Fruit fly (Drosophila melanogaster): ENCODE results near the gene CCT7.

DNA sequence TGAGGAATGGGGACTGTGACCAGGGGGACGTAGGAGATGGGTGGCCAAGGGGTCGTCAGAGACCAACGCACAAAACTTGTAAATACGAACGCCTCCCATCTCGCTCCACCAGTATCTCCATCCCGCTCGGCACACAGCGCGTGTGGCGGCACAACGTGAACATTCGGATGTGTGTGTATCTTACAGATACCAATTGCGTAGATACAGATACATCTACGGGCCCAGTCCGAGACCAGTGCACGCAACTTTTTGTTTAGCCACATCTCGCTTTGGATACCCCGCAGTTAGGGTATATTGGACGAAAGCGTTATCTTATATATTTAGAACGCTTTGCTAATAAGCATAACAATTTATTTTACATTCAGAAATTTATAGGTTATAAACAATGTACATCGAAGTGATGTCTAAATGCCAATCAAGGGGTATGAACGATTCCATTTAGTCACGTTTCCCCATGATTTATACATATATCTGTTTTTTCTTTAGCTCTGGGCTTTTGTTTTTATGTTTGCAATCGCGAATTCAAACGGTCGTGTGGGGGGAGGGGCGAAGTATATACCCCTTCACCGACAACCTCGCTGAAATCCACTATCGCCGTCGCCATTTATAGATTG is 10.1 kb downstream of the CCT7 start:
- no peak for TF ChIP-seq CG8478 (optimal IDR thresholded peaks at IDR 0.05)
- TF ChIP-seq CTCF (optimal IDR thresholded peaks at IDR 0.05) = no peak
